Worm (Caenorhabditis elegans) whole organism, L3 larva: Measurements from ENCODE around the gene F36G3.1.

Experiments used
- ZK546.5 ChIP-seq: sonication (generic microtip); optimal IDR thresholded peaks from 2 replicates; lab custom pipeline; 2017; ENCODE audit warnings: missing biosample characterization, missing genetic modification characterization
- ama-1 ChIP-seq: fragments of 150-350 bp; optimal IDR thresholded peaks from 2 replicates; lab custom pipeline; 2018
- ceh-9 ChIP-seq: sonication (generic microtip); optimal IDR thresholded peaks from 2 replicates; lab custom pipeline; 2018; ENCODE audit warnings: missing biosample characterization, missing genetic modification characterization
- elt-3 ChIP-seq, 3 experiments: fragments of 150-350 bp in 1 of 3; sonication (generic microtip) in 2 of 3; optimal IDR thresholded peaks; 2 replicates in 2 of 3; 4 replicates in 1 of 3; lab custom pipeline; 2014 to 2017; ENCODE audit warnings: missing biosample characterization in 3 of 3, missing genetic modification characterization in 3 of 3
- lin-39 ChIP-seq: fragments of 150-350 bp; optimal IDR thresholded peaks from 2 replicates; lab custom pipeline; 2018; ENCODE audit warnings: missing biosample characterization, missing genetic modification reagents, missing genetic modification characterization
- nfya-1 ChIP-seq: sonication (generic microtip); optimal IDR thresholded peaks from 2 replicates; lab custom pipeline; 2017; ENCODE audit warnings: missing genetic modification characterization, mild to moderate bottlenecking, missing compliant biosample characterization, antibody characterized with exemption, moderate library complexity; ENCODE audit not compliant: insufficient read depth
- nhr-11 ChIP-seq: fragments of 150-350 bp; optimal IDR thresholded peaks from 2 replicates; lab custom pipeline; 2014; ENCODE audit warnings: missing biosample characterization, missing genetic modification characterization
- nhr-23 ChIP-seq: fragments of 150-350 bp; optimal IDR thresholded peaks from 2 replicates; lab custom pipeline; 2014; ENCODE audit warnings: missing biosample characterization, missing genetic modification reagents, missing genetic modification characterization
- pqm-1 ChIP-seq: fragments of 150-350 bp; optimal IDR thresholded peaks from 2 replicates; lab custom pipeline; 2017; ENCODE audit warnings: missing biosample characterization, missing genetic modification characterization, inconsistent platforms
- sea-2 ChIP-seq: fragments of 150-350 bp; sonication (generic microtip); optimal IDR thresholded peaks from 4 replicates; lab custom pipeline; 2014; ENCODE audit warnings: missing biosample characterization, missing genetic modification reagents, missing genetic modification characterization
- snpc-4 ChIP-seq: fragments of 150-350 bp; optimal IDR thresholded peaks from 2 replicates; lab custom pipeline; 2014; ENCODE audit warnings: missing biosample characterization, missing genetic modification characterization
- unc-62 ChIP-seq: fragments of 150-350 bp; sonication (generic microtip); optimal IDR thresholded peaks from 4 replicates; lab custom pipeline; 2014; ENCODE audit warnings: missing biosample characterization, missing genetic modification reagents, missing genetic modification characterization
- zag-1 ChIP-seq: fragments of 150-350 bp; optimal IDR thresholded peaks from 2 replicates; lab custom pipeline; 2014; ENCODE audit warnings: missing biosample characterization, missing genetic modification characterization
- ztf-11 ChIP-seq: fragments of 150-350 bp; optimal IDR thresholded peaks from 2 replicates; lab custom pipeline; 2014; ENCODE audit warnings: missing biosample characterization, missing genetic modification characterization

DNA sequence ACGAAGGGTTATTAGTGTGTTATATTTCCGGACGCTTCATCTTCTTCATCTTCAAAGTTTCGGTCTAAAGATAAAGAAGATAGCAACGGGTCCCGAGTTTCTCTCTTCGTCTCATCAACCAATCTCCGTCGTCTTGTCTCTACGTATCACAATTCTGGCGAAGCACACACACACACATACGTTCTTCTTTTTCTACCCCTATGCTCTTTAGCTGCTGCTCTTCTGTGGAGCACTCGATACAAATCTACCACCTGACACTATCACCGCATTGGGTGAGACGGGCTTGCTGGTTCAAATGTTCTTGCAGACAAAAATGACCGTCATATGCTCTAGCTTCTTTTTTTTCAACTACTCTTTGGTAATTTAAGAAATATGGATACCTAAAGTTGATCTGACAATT, 43.4 kb upstream of the F36G3.1 start:
- TF ChIP-seq sea-2 (GFP tag; lab: Kevin White, UChicago): no peak
- no peak for TF ChIP-seq ceh-9 (tag; lab: Kevin White, UChicago)
- TF ChIP-seq elt-3 (tag; optimal IDR thresholded peaks at IDR 0.05; lab: Kevin White, UChicago): no peak
- TF ChIP-seq lin-39 (tag; lab: Kevin White, UChicago): no peak
- no peak for TF ChIP-seq ama-1 (lab: Kevin White, UChicago)
- TF ChIP-seq pqm-1 (tag; lab: Kevin White, UChicago): no peak
- TF ChIP-seq zag-1 (tag; lab: Kevin White, UChicago): no peak
- TF ChIP-seq snpc-4 (tag; lab: Kevin White, UChicago): no peak
- peak; percentile 32 for TF ChIP-seq nfya-1 (tag; lab: Kevin White, UChicago)
- no peak for TF ChIP-seq ZK546.5 (tag; lab: Kevin White, UChicago)
- no peak for TF ChIP-seq nhr-11 (tag; lab: Kevin White, UChicago)
- TF ChIP-seq nhr-23 (tag; lab: Kevin White, UChicago): no peak
- no peak for TF ChIP-seq ztf-11
- TF ChIP-seq unc-62 (GFP tag; lab: Kevin White, UChicago): no peak
